Worm (Caenorhabditis elegans) whole organism, L4/young adult: ENCODE measurements around the gene tbx-41.

Experiments used
- W03F9.2 ChIP-seq: fragments of 150-350 bp; optimal IDR thresholded peaks from 2 replicates; lab custom pipeline; 2014; ENCODE audit warnings: missing biosample characterization, missing genetic modification characterization
- dao-5 ChIP-seq: sonication (generic microtip); optimal IDR thresholded peaks from 2 replicates; lab custom pipeline; 2016; ENCODE audit warnings: missing genotype, missing genetic modification characterization, moderate library complexity, missing compliant biosample characterization
- him-1 ChIP-seq: sonication (generic microtip); optimal IDR thresholded peaks from 2 replicates; lab custom pipeline; 2016; ENCODE audit warnings: missing genotype, missing genetic modification reagents, missing genetic modification characterization, missing compliant biosample characterization

tbx-41 gene

ce11 chrX:1864946-1865345 lies at the start of gene tbx-41:
Gene tbx-41, plus strand, starts transcription at chrX:1865246.
- TF ChIP-seq him-1 (tag; lab: Kevin White, UChicago) (no peak), W03F9.2 (no peak), dao-5 (tag; lab: Kevin White, UChicago) (no peak)

- TF ChIP-seq him-1 (tag; lab: Kevin White, UChicago) = no peak
- no peak for TF ChIP-seq W03F9.2
- no peak for TF ChIP-seq dao-5 (tag; lab: Kevin White, UChicago)
Measured at ce11 chrX:1816106-1816505, 48.9 kb upstream of the tbx-41 start, which contains the start of gene C14E2.7. Gene C14E2.7, plus strand, starts transcription at chrX:1816406.

DNA sequence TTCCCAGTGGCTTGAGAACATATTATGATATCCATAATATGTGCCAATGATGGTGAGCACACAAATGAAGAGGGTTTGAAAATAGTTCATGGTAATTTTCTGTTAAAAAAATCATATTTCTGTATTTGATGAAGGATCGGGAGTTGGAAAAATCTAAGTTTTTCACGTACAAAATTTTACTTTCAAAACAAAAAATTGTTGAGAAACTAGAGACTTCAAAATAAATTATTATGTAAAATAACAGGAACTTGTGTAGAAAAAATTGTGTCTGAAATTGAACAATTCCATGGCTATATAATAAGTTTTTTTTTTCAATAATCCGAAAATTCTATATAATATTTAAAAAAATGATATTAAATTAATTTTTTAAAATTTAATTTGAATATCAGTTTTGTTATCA lies 43.8 kb upstream of the tbx-41 start, which contains the start of gene C14E2.4:
C14E2.4 (minus strand) TSS at position 101 of the 400 bp plus-strand sequence.
- TF ChIP-seq dao-5 (tag; lab: Kevin White, UChicago) (no peak), W03F9.2 (no peak), him-1 (tag; lab: Kevin White, UChicago) (no peak)

ce11 chrX:1825290-1825832 lies 39.7 kb upstream of the tbx-41 start, which contains the start of gene C14E2.5:
Gene C14E2.5, minus strand, starts transcription at chrX:1825340.
- no peak for TF ChIP-seq him-1 (tag; lab: Kevin White, UChicago)
- TF ChIP-seq dao-5 (tag; lab: Kevin White, UChicago) = no peak
- TF ChIP-seq W03F9.2 = no peak

DNA sequence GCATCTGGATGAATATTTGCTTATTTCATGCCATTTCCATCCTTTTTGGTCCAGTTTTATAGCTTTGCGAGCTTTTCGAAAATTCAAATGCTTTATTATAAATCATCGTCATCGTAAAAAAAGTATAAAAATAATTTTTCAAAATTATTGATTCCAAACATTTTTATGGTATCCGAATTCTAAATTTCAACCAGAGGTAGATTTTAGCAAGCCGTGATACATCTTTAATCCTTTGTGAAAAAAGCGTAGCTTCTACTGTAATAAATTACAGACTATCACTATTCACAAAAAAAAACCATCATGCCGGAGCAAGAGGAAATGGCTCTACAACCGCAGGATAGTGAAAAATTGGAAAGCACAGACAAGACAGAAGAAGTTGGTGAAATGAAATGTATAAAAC lies 38.9 kb upstream of the tbx-41 start, which contains the start of gene C14E2.1:
C14E2.1 (plus strand) TSS at position 301 of the 400 bp plus-strand sequence.
- no peak for TF ChIP-seq W03F9.2
- TF ChIP-seq him-1 (tag; lab: Kevin White, UChicago) = no peak
- TF ChIP-seq dao-5 (tag; lab: Kevin White, UChicago) = no peak

- TF ChIP-seq W03F9.2 = no peak
- TF ChIP-seq dao-5 (tag; lab: Kevin White, UChicago) = no peak
- TF ChIP-seq him-1 (tag; lab: Kevin White, UChicago) = no peak
Measured at ce11 chrX:1829937-1830336, 35.1 kb upstream of the tbx-41 start, which contains the start of gene C14E2.6. Gene C14E2.6, minus strand, starts transcription at chrX:1830037.

DNA sequence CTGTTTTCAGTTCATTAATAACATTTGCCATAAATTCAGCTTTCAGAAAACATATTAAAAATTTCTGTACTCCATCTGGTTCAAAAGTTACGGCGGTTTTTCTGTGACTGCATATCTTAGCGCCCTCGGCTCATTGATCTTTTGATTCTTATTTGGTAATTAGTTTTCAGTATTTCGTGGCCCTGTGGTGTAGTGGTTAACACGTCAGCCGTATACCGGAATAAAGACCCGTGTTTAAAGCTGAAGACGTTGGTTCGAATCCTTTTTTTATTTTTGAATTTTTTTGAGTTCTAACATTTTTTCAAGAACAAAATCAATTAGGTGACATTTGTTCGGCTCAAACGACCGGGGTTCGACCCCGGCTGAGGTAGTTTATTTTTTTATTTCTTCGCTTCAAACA lies 34.6 kb upstream of the tbx-41 start:
- TF ChIP-seq him-1 (tag; lab: Kevin White, UChicago) (no peak), dao-5 (tag; lab: Kevin White, UChicago) (no peak), W03F9.2 (no peak)

DNA sequence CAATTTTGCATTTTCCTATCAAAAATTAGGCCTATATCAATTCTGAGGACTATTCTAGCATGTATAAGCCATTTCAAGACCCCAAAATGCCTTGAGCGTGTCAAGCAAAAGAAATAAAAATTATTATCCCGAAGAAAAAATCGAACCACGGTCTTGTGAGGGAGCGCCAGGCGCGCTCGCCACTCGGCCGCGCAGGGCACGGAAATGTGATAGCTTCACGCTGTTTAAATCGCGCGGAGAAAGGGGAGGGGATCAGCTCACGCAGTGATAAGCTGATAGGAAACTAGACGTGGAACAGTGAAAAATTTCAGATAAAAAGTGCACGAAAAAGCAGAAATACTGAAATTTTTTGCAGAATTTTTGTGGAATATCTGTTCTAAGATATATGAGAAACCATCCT lies 27.3 kb upstream of the tbx-41 start:
- TF ChIP-seq him-1 (tag; lab: Kevin White, UChicago) (peak; percentile 45), dao-5 (tag; lab: Kevin White, UChicago) (peak; percentile 58), W03F9.2 (no peak)

DNA sequence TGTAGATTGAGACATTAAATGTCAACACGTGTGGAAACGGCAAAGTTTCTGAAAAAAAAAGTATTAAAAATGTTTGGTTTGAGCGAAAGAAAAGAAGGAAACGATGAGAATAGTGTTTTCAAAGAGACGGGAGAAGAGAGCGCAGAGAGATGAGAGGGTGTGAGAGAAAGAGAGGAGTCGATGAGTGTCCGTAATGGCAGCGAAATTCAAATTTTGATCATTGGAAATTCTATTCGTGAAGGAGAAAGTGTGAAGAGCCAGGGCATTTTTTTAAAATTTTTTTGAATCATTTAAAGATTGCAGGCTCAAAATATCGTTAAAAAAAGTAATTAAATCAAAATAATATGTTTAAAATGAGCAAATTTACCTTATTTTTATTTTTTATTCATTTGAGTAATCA lies 19.6 kb upstream of the tbx-41 start, which contains the start of gene T26C11.4:
T26C11.4 (minus strand) TSS at position 54 of the 400 bp plus-strand sequence.
- TF ChIP-seq him-1 (tag; lab: Kevin White, UChicago) (no peak), dao-5 (tag; lab: Kevin White, UChicago) (no peak), W03F9.2 (no peak)

ce11 chrX:1847685-1848084 lies 17.4 kb upstream of the tbx-41 start:
- no peak for TF ChIP-seq dao-5 (tag; lab: Kevin White, UChicago)
- TF ChIP-seq him-1 (tag; lab: Kevin White, UChicago) = no peak
- TF ChIP-seq W03F9.2 = no peak

DNA sequence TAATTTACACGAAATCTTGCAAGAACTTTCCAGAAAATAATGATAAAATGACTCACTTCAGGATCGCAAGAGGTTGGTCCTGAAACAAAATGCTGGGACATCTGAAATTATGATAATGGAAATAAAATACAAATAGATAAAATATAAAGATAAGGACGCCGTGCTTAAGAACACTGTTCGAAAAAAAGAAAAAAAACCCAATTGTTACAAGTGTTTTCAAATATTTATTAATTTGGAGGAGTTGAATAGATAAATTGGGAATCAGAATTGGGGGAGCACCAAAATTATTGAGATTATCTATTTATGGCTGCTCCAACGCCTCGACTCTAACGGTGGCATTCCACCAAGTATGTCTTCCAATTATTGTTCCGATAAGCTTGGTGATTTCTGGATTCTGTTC lies 16.5 kb upstream of the tbx-41 start, which contains the start of gene ceh-41:
ceh-41 (minus strand) TSS at position 101 of the 400 bp plus-strand sequence.
- TF ChIP-seq W03F9.2 = no peak
- TF ChIP-seq dao-5 (tag; lab: Kevin White, UChicago) = no peak
- no peak for TF ChIP-seq him-1 (tag; lab: Kevin White, UChicago)

DNA sequence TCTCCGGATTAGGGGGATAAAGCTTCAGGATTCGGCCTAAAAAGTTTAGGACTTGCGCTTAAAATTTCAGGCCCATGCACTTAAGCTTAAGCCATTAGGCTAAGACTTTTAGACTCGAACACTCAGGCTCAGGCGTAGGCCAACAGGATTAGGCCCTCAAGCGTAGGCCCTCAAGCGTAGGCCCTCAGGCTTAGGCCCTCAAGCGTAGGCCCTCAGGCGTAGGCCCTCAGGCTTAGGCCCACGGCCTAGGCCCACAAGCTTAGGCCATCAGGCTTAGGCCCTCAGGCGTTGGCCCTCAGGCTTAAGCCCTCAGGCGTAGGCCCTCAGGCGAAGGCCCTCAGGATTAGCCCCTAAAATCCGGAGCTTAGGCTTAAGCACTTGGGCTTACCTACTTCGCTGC lies 14.5 kb upstream of the tbx-41 start:
- no peak for TF ChIP-seq him-1 (tag; lab: Kevin White, UChicago)
- no peak for TF ChIP-seq W03F9.2
- no peak for TF ChIP-seq dao-5 (tag; lab: Kevin White, UChicago)

DNA sequence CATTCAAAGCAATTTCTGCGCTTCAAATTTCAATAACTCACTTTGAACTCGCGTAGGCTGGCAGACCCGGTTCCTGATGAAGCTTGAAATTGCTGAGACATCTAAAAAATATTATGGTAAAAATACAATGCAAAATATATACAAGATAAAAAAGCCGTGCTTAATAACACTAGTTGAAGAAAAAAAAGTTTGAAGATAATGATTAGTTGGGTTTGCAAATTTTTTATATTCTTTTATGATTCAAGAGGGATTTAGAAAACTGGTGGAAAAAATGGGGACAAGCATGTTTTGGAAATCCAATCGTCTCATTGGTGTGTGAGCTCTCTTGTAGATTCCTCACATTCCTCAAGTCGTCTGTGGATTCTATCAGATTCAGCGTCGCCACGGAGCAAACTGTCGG lies 12.4 kb upstream of the tbx-41 start, which contains the start of gene ceh-21:
ceh-21 (minus strand) TSS at position 101 of the 400 bp plus-strand sequence.
- TF ChIP-seq W03F9.2 (no peak), him-1 (tag; lab: Kevin White, UChicago) (no peak), dao-5 (tag; lab: Kevin White, UChicago) (no peak)

ce11 chrX:1853596-1853995 lies 11.4 kb upstream of the tbx-41 start, which contains the start of gene T26C11.9:
Gene T26C11.9, minus strand, starts transcription at chrX:1853849.
- TF ChIP-seq W03F9.2 (no peak), dao-5 (tag; lab: Kevin White, UChicago) (no peak), him-1 (tag; lab: Kevin White, UChicago) (no peak)
